Worm (Caenorhabditis elegans): Measurements from ENCODE around the gene srsy-2.

Gene srsy-2

ce11 chrII:6269805-6270414, 43.0 kb upstream of the srsy-2 start, which contains the start of gene F13H8.2 (continued):
- TF ChIP-seq F26F4.8 (GFP tag; conservative IDR thresholded peaks at IDR 0.05) (no peak), nhr-102 (tag; optimal IDR thresholded peaks at IDR 0.05) (no peak), aly-2 (tag; optimal IDR thresholded peaks at IDR 0.05) (no peak), nhr-10 (tag; optimal IDR thresholded peaks at IDR 0.05) (no peak), mes-2 (tag; optimal IDR thresholded peaks at IDR 0.05; ENCODE audit: poor library complexity, severe bottlenecking) (peak; percentile 92), ceh-62 (tag; optimal IDR thresholded peaks at IDR 0.05) (no peak), nhr-41 (GFP tag; IDR thresholded peaks at IDR 0.05) (no peak), egl-43 (GFP tag; IDR thresholded peaks at IDR 0.05) (peak; percentile 78), snpc-1.2 (GFP tag; IDR thresholded peaks at IDR 0.05) (peak; percentile 61; the same call in 1 of the 2 replicates), lin-29 (GFP tag; IDR thresholded peaks at IDR 0.05) (0 out of 2 replicates have a peak, but pooled peaks have one; percentile 11), fkh-10 (GFP tag; optimal IDR thresholded peaks at IDR 0.05) (no peak), F44E2.7 (GFP tag; IDR thresholded peaks at IDR 0.05) (no peak), mdt-29 (GFP tag; IDR thresholded peaks at IDR 0.05) (no peak), zfp-3 (GFP tag; conservative IDR thresholded peaks at IDR 0.05) (0 out of 2 replicates have a peak, but pooled peaks have one; percentile 17), ceh-32 (tag; optimal IDR thresholded peaks at IDR 0.05; ENCODE audit: poor library complexity) (no peak), skn-1 (tag; optimal IDR thresholded peaks at IDR 0.05) (no peak), hmg-1.1 (GFP tag; IDR thresholded peaks at IDR 0.05) (peak; percentile 90)

- TF ChIP-seq mxl-3 (GFP tag; optimal IDR thresholded peaks at IDR 0.05), result no peak
- no peak for TF ChIP-seq fkh-10 (GFP tag; optimal IDR thresholded peaks at IDR 0.05)
- no peak for TF ChIP-seq lir-3 (tag; optimal IDR thresholded peaks at IDR 0.05)
- no peak for TF ChIP-seq F26F4.8 (GFP tag; conservative IDR thresholded peaks at IDR 0.05)
- TF ChIP-seq tag-97 (GFP tag; IDR thresholded peaks at IDR 0.05), result no peak
- no peak for TF ChIP-seq hmg-1.1 (GFP tag; IDR thresholded peaks at IDR 0.05)
- TF ChIP-seq pqm-1 (tag; optimal IDR thresholded peaks at IDR 0.05), result no peak
- TF ChIP-seq egl-27 (tag; optimal IDR thresholded peaks at IDR 0.05), result no peak
- no peak for TF ChIP-seq daf-12 (tag; optimal IDR thresholded peaks at IDR 0.05)
- no peak for TF ChIP-seq lin-38 (GFP tag; IDR thresholded peaks at IDR 0.05)
- TF ChIP-seq vab-7 (GFP tag; IDR thresholded peaks at IDR 0.05), result no peak
- no peak for TF ChIP-seq pha-4 (GFP tag; IDR thresholded peaks at IDR 0.05)
- no peak for TF ChIP-seq pha-4 (tag; optimal IDR thresholded peaks at IDR 0.05)
- TF ChIP-seq nhr-42 (GFP tag; IDR thresholded peaks at IDR 0.05), result no peak
- TF ChIP-seq F10B5.3 (tag; optimal IDR thresholded peaks at IDR 0.05), result no peak
- no peak for TF ChIP-seq Y48G9A.11 (GFP tag; IDR thresholded peaks at IDR 0.05)
- TF ChIP-seq ama-1 (optimal IDR thresholded peaks at IDR 0.05), result no peak
- TF ChIP-seq saeg-2 (GFP tag; IDR thresholded peaks at IDR 0.05), result no peak
- no peak for TF ChIP-seq aha-1 (tag)
- TF ChIP-seq gei-8 (GFP tag; optimal IDR thresholded peaks at IDR 0.05), result no peak
- no peak for TF ChIP-seq daf-16 (GFP tag; optimal IDR thresholded peaks at IDR 0.05)
- TF ChIP-seq daf-16 (tag; optimal IDR thresholded peaks at IDR 0.05), result no peak
Observed at ce11 chrII:6267983-6268382, 41.1 kb upstream of the srsy-2 start, which contains the start of gene F13H8.8. Gene F13H8.8 (minus strand): TSS chrII:6268083.

- TF ChIP-seq ces-1 (GFP tag; optimal IDR thresholded peaks at IDR 0.05), result no peak
- TF ChIP-seq set-16 (GFP tag; IDR thresholded peaks at IDR 0.05), result no peak
- no peak for TF ChIP-seq mxl-2 (GFP tag; conservative IDR thresholded peaks at IDR 0.05)
- TF ChIP-seq aly-2 (tag; optimal IDR thresholded peaks at IDR 0.05), result no peak
- no peak for TF ChIP-seq jun-1 (tag; optimal IDR thresholded peaks at IDR 0.05)
- no peak for TF ChIP-seq pha-4 (GFP tag; IDR thresholded peaks at IDR 0.05)
- TF ChIP-seq pha-4 (tag; optimal IDR thresholded peaks at IDR 0.05), result no peak
Observed at ce11 chrII:6263685-6264084, 36.8 kb upstream of the srsy-2 start, which contains the start of gene F13H8.3. Gene F13H8.3 (plus strand): TSS chrII:6263985.
